Fruit fly (Drosophila melanogaster): Measurements from ENCODE around the gene smp-30.
A peak's percentile ranks its signal among the peaks of the same experiment; 100 is the strongest.

Gene smp-30

DNA sequence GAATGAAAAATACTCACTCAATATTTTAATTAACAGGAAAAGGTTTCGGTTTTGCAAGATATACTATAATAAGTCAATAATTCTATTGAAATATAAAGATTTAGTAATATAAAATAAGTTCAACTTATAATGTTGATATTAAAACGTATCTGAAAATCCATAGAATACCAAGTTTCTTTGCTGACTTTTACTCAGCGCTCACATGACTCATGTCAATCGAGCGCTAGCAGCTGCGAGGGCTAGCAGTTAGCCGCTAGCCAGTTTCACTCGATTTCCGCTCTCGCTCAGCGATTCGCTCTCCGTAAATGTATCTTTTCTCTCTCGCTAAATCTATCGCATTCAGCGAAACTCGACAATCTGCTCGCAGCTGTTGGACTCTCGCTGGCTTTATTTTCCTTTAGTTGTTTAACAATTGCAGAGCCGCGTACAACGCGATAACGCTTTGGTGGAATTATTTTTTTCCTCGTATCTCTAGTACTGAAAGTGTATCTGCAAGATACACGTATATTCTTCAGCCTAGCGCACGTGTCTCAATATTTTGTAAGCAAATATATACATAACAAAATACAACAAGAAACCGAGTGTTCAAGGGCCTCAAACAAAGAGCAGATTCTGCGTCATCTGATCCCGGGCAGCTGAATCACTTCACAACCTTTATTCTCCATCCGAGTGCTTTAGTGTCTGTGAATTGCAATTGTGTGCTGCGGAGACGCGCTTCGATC, 1.8 kb downstream of the smp-30 start (continued):
- TF ChIP-seq Ets97D (GFP tag; optimal IDR thresholded peaks at IDR 0.05) = no peak
- TF ChIP-seq row (GFP tag; IDR thresholded peaks at IDR 0.05) = no peak; the same call in 2 of the 3 replicates
- TF ChIP-seq HLH54F (GFP tag; optimal IDR thresholded peaks at IDR 0.05) = peak; percentile 14
- peak; percentile 66 for TF ChIP-seq CG8089 (GFP tag; optimal IDR thresholded peaks at IDR 0.05)
- no peak for TF ChIP-seq hkb (optimal IDR thresholded peaks at IDR 0.05)
- TF ChIP-seq hkb (GFP tag; IDR thresholded peaks at IDR 0.05) = peak; percentile 79
- TF ChIP-seq CG31388 (GFP tag; optimal IDR thresholded peaks at IDR 0.05) = no peak
- TF ChIP-seq Oaz (GFP tag; IDR thresholded peaks at IDR 0.05) = no peak
- TF ChIP-seq tin (GFP tag; optimal IDR thresholded peaks at IDR 0.05) = peak; percentile 15
- peak; percentile 44 for TF ChIP-seq CG18011 (GFP tag; optimal IDR thresholded peaks at IDR 0.05)
- TF ChIP-seq grau (tag; optimal IDR thresholded peaks at IDR 0.05) = peak; percentile 62
- peak; percentile 76; the same call in 2 of the 3 replicates for TF ChIP-seq CG11695 (GFP tag; IDR thresholded peaks at IDR 0.05)
- peak; percentile 86 for TF ChIP-seq ac (GFP tag; optimal IDR thresholded peaks at IDR 0.05)
- TF ChIP-seq Bteb2 (GFP tag; optimal IDR thresholded peaks at IDR 0.05) = peak; percentile 55
- TF ChIP-seq CG33213 (GFP tag; optimal IDR thresholded peaks at IDR 0.05) = peak; percentile 60
- no peak for TF ChIP-seq CG7372 (GFP tag; IDR thresholded peaks at IDR 0.05)
- TF ChIP-seq Camta (GFP tag; optimal IDR thresholded peaks at IDR 0.05) = peak; percentile 75
- no peak for TF ChIP-seq H15 (GFP tag; IDR thresholded peaks at IDR 0.05)
- no peak for TF ChIP-seq CG11560 (tag; IDR thresholded peaks at IDR 0.05)
- TF ChIP-seq CkIIα-i1 (GFP tag; IDR thresholded peaks at IDR 0.05) = no peak; the same call in 1 of the 2 replicates
- peak; percentile 38 for TF ChIP-seq emc (GFP tag; optimal IDR thresholded peaks at IDR 0.05)
- no peak for TF ChIP-seq eve (GFP tag; optimal IDR thresholded peaks at IDR 0.05)
- no peak for TF ChIP-seq CG14860 (GFP tag; IDR thresholded peaks at IDR 0.05; ENCODE audit: partially characterized antibody)
- peak; percentile 12 for TF ChIP-seq CG7271 (tag; optimal IDR thresholded peaks at IDR 0.05)
- no peak for TF ChIP-seq NFAT (GFP tag; IDR thresholded peaks at IDR 0.05)
- TF ChIP-seq Bdp1 (GFP tag; optimal IDR thresholded peaks at IDR 0.05) = peak; percentile 39
- peak; percentile 84 for TF ChIP-seq CG2202 (tag; optimal IDR thresholded peaks at IDR 0.05)
- peak; percentile 38; the same call in 1 of the 3 replicates for TF ChIP-seq dysf (GFP tag; IDR thresholded peaks at IDR 0.05)
- no peak for TF ChIP-seq Drgx (GFP tag; IDR thresholded peaks at IDR 0.05)
- peak in 1 of 2 experiments; percentile 74 for TF ChIP-seq bsh (GFP tag; optimal IDR thresholded peaks at IDR 0.05)
- TF ChIP-seq CG43689 (GFP tag; IDR thresholded peaks at IDR 0.05) = no peak
- peak; percentile 19 for TF ChIP-seq Sry-β (GFP tag; optimal IDR thresholded peaks at IDR 0.05)
- TF ChIP-seq danr (GFP tag; IDR thresholded peaks at IDR 0.05) = no peak
- TF ChIP-seq caup (GFP tag; optimal IDR thresholded peaks at IDR 0.05; ENCODE audit: severe bottlenecking) = peak; percentile 92
- TF ChIP-seq sug (tag; optimal IDR thresholded peaks at IDR 0.05) = peak; percentile 68
- TF ChIP-seq CG10209 (GFP tag; optimal IDR thresholded peaks at IDR 0.05) = peak; percentile 78
- peak; percentile 62 for TF ChIP-seq CG13424 (tag; optimal IDR thresholded peaks at IDR 0.05)
- TF ChIP-seq wek (GFP tag; optimal IDR thresholded peaks at IDR 0.05) = peak; percentile 88
- TF ChIP-seq Myb (GFP tag; optimal IDR thresholded peaks at IDR 0.05) = peak; percentile 15
- peak; percentile 21 for TF ChIP-seq Lhr (GFP tag; optimal IDR thresholded peaks at IDR 0.05)
- TF ChIP-seq Optix (GFP tag; IDR thresholded peaks at IDR 0.05) = 0 out of 3 replicates have a peak, but pooled peaks have one; percentile 9
- TF ChIP-seq cad (GFP tag; optimal IDR thresholded peaks at IDR 0.05) = no peak
- no peak; the same call in 1 of the 2 replicates for TF ChIP-seq GATAe (GFP tag; conservative IDR thresholded peaks at IDR 0.05)
- TF ChIP-seq ewg (GFP tag; optimal IDR thresholded peaks at IDR 0.05) = peak; percentile 44
- peak; percentile 41; the same call in 1 of the 2 replicates for TF ChIP-seq CG1024 (GFP tag; IDR thresholded peaks at IDR 0.05)
- no peak for TF ChIP-seq klu (GFP tag; IDR thresholded peaks at IDR 0.05)
- peak; percentile 36 for TF ChIP-seq CG6254 (GFP tag; optimal IDR thresholded peaks at IDR 0.05)
- peak; percentile 76 for TF ChIP-seq nerfin-1 (tag; optimal IDR thresholded peaks at IDR 0.05)
- TF ChIP-seq Dref (GFP tag; IDR thresholded peaks at IDR 0.05) = no peak
- no peak for TF ChIP-seq tio (GFP tag; optimal IDR thresholded peaks at IDR 0.05)

Data from whole organism, embryonic.